Fruit fly (Drosophila melanogaster) whole organism, wandering third instar larva: ENCODE results near the gene CG33630.

Experiments used
- CG32264 ChIP-seq: fragments of 200-800 bp; sonication (Bioruptor generic); optimal IDR thresholded peaks from 2 replicates; lab custom pipeline; 2016; ENCODE audit warnings: missing biosample characterization, missing genetic modification characterization
- N ChIP-seq: fragments of >200 bp; optimal IDR thresholded peaks from 2 replicates; lab custom pipeline; 2018; ENCODE audit warnings: missing biosample characterization, missing external identifiers, missing genetic modification characterization
- foxo ChIP-seq, 2 experiments: fragments of 200-800 bp; sonication (Bioruptor generic); optimal IDR thresholded peaks; 2 replicates in 1 of 2; 3 replicates in 1 of 2; lab custom pipeline; 2016 to 2017; ENCODE audit warnings: missing biosample characterization in 2 of 2, missing genetic modification characterization in 2 of 2
- lola ChIP-seq: fragments of >200 bp; optimal IDR thresholded peaks from 2 replicates; lab custom pipeline; 2017; ENCODE audit warnings: missing biosample characterization, missing genetic modification characterization
- sage ChIP-seq: fragments of 200-800 bp; sonication (Bioruptor generic); optimal IDR thresholded peaks from 2 replicates; lab custom pipeline; 2016; ENCODE audit warnings: missing biosample characterization, mild to moderate bottlenecking, missing genetic modification characterization

dm6 chr3R:10025050-10025449 lies 37.4 kb upstream of the CG33630 start, which contains the start of gene CG31407:
- TF ChIP-seq CG32264 (GFP tag; lab: Kevin White, UChicago) (no peak), foxo (GFP tag; optimal IDR thresholded peaks at IDR 0.05; lab: Kevin White, UChicago) (no peak), lola (no peak), N (no peak), sage (GFP tag; lab: Kevin White, UChicago) (no peak)
